Worm (Caenorhabditis elegans) whole organism, young adult: ENCODE data around the gene R148.5.

Experiments
- D2030.7 ChIP-seq: fragments of 200-800 bp; sonication (Bioruptor generic); IDR thresholded peaks from 2 replicates; pipeline ENCODE4 v1.3.6; 2022; ENCODE audit warnings: missing genetic modification reagents, missing genetic modification characterization, missing compliant biosample characterization
- lin-26 ChIP-seq: fragments of 200-800 bp; sonication (Bioruptor generic); IDR thresholded peaks from 2 replicates; pipeline ENCODE4 v1.3.6; 2022; ENCODE audit warnings: missing genetic modification reagents, missing genetic modification characterization, missing compliant biosample characterization
- lsy-27 ChIP-seq: sonication (generic microtip); optimal IDR thresholded peaks from 2 replicates; lab custom pipeline; 2017; ENCODE audit warnings: missing genetic modification characterization, mild to moderate bottlenecking, missing compliant biosample characterization, antibody characterized with exemption, missing genotype, borderline replicate concordance; ENCODE audit not compliant: insufficient read depth
- pha-4 ChIP-seq: fragments of 150-350 bp; sonication (generic microtip); optimal IDR thresholded peaks from 2 replicates; lab custom pipeline; 2014; ENCODE audit warnings: missing biosample characterization, missing genetic modification reagents, missing genetic modification characterization
- snpc-4 ChIP-seq, 5 experiments: fragments of 150-350 bp in 1 of 5; sonication (generic microtip) in 4 of 5; optimal IDR thresholded peaks; 2 replicates each; lab custom pipeline; 2014 to 2018; ENCODE audit warnings: missing genetic modification characterization in 5 of 5, missing biosample characterization in 3 of 5, antibody characterized with exemption in 2 of 5, mild to moderate bottlenecking in 2 of 5, missing compliant biosample characterization in 2 of 5, missing genotype in 2 of 5, moderate library complexity in 2 of 5, missing genetic modification reagents in 1 of 5
- unc-62 ChIP-seq: fragments of 150-350 bp; optimal IDR thresholded peaks from 2 replicates; lab custom pipeline; 2014; ENCODE audit warnings: missing biosample characterization, missing genetic modification reagents, missing genetic modification characterization

ce11 chrIII:3183377-3183776 is 17.9 kb downstream of the R148.5 start, which contains the start of gene lmtr-5:
- TF ChIP-seq lsy-27 (tag; lab: Kevin White, UChicago): no peak
- no peak for TF ChIP-seq lin-26 (GFP tag; lab: Robert Waterston, UW)
- TF ChIP-seq pha-4 (tag; lab: Kevin White, UChicago): no peak
- no peak for TF ChIP-seq unc-62
- no peak for TF ChIP-seq snpc-4 (GFP tag; optimal IDR thresholded peaks at IDR 0.05; lab: Kevin White, UChicago)
- no peak for TF ChIP-seq snpc-4 (tag; optimal IDR thresholded peaks at IDR 0.05; lab: Kevin White, UChicago)
- no peak for TF ChIP-seq D2030.7 (GFP tag; lab: Robert Waterston, UW)
